Fruit fly (Drosophila melanogaster): ENCODE measurements around the gene TSG101.

Gene TSG101

DNA sequence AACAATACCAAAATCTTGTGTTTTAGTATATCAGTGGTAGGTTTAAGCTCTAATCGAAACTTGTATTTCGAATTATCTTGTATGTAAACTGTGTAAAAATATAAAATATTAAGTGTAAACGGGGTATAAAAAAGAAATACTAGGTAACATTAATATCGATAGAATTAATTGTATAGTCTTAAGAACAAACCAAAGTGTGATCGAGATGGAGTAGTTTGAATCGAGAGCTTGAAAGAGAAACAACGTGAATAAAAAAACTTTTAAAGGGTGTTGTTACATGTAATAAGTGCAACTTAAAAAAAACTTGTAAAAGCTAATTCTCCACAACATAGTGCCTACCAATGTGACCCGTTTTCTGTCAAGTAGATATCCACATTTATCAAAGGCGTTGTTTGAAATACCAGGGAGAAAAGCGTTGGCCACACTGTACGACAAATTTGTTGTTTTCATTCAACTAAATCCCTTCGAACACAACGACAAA lies at the start of gene TSG101 (continued):
- TF ChIP-seq prd (optimal IDR thresholded peaks at IDR 0.05) (no peak), prd (GFP tag; IDR thresholded peaks at IDR 0.05) (no peak), gcm2 (GFP tag; optimal IDR thresholded peaks at IDR 0.05) (no peak), Bgb (GFP tag; IDR thresholded peaks at IDR 0.05; ENCODE audit: partially characterized antibody) (0 out of 2 replicates have a peak, but pooled peaks have one; percentile 26), CG14014 (GFP tag; IDR thresholded peaks at IDR 0.05) (no peak), Hand (GFP tag; optimal IDR thresholded peaks at IDR 0.05) (no peak), CG11695 (GFP tag; IDR thresholded peaks at IDR 0.05) (no peak), CG4360 (GFP tag; IDR thresholded peaks at IDR 0.05) (no peak; the same call in 1 of the 2 replicates), CG12236 (GFP tag; optimal IDR thresholded peaks at IDR 0.05) (no peak), CG11093 (GFP tag; IDR thresholded peaks at IDR 0.05) (no peak), Rx (GFP tag; IDR thresholded peaks at IDR 0.05) (no peak), CG8924 (tag; optimal IDR thresholded peaks at IDR 0.05) (peak; percentile 4), shn (GFP tag; optimal IDR thresholded peaks at IDR 0.05) (no peak), CG14860 (GFP tag; IDR thresholded peaks at IDR 0.05; ENCODE audit: partially characterized antibody) (0 out of 3 replicates have a peak, but pooled peaks have one; percentile 21), CG9817 (tag; optimal IDR thresholded peaks at IDR 0.05) (no peak), ara (GFP tag; IDR thresholded peaks at IDR 0.05) (no peak), onecut (GFP tag; IDR thresholded peaks at IDR 0.05) (no peak), unc-4 (GFP tag; IDR thresholded peaks at IDR 0.05; ENCODE audit: partially characterized antibody) (peak; percentile 61; the same call in 1 of the 2 replicates), pzg (GFP tag; optimal IDR thresholded peaks at IDR 0.05) (peak; percentile 76), usp (GFP tag; optimal IDR thresholded peaks at IDR 0.05) (no peak), CG18011 (GFP tag; optimal IDR thresholded peaks at IDR 0.05) (no peak), lbe (GFP tag; optimal IDR thresholded peaks at IDR 0.05) (no peak), CG13624 (GFP tag; optimal IDR thresholded peaks at IDR 0.05) (no peak), CG9215 (GFP tag; IDR thresholded peaks at IDR 0.05) (no peak), CG10654 (GFP tag; optimal IDR thresholded peaks at IDR 0.05) (no peak), Nf-YC (tag; optimal IDR thresholded peaks at IDR 0.05) (peak; percentile 16), amos (GFP tag; IDR thresholded peaks at IDR 0.05; ENCODE audit: partially characterized antibody) (0 out of 2 replicates have a peak, but pooled peaks have one; percentile 17), Max (GFP tag; optimal IDR thresholded peaks at IDR 0.05) (no peak), CG18764 (GFP tag; optimal IDR thresholded peaks at IDR 0.05) (no peak), Gug (GFP tag; IDR thresholded peaks at IDR 0.05) (no peak), yki (optimal IDR thresholded peaks at IDR 0.05) (no peak), bbx (GFP tag; IDR thresholded peaks at IDR 0.05; ENCODE audit: partially characterized antibody) (no peak), Atf3 (GFP tag; optimal IDR thresholded peaks at IDR 0.05) (no peak), CoRest (tag; optimal IDR thresholded peaks at IDR 0.05) (peak; percentile 66), kay (GFP tag; optimal IDR thresholded peaks at IDR 0.05) (peak; percentile 58), jing (GFP tag; optimal IDR thresholded peaks at IDR 0.05) (no peak), scrt (GFP tag; optimal IDR thresholded peaks at IDR 0.05) (no peak), CHES-1-like (GFP tag; optimal IDR thresholded peaks at IDR 0.05) (peak; percentile 8), CG12659 (GFP tag; optimal IDR thresholded peaks at IDR 0.05) (peak; percentile 63), CG3407 (GFP tag; optimal IDR thresholded peaks at IDR 0.05) (no peak), dimm (GFP tag; IDR thresholded peaks at IDR 0.05) (no peak), trem (tag; optimal IDR thresholded peaks at IDR 0.05) (peak; percentile 41), bab2 (GFP tag; optimal IDR thresholded peaks at IDR 0.05) (no peak), CG14710 (tag; optimal IDR thresholded peaks at IDR 0.05) (peak; percentile 60), ranshi (GFP tag; IDR thresholded peaks at IDR 0.05) (no peak), Spps (tag; optimal IDR thresholded peaks at IDR 0.05) (no peak), bcd (GFP tag; optimal IDR thresholded peaks at IDR 0.05) (no peak), CG11456 (GFP tag; IDR thresholded peaks at IDR 0.05) (no peak), Antp (GFP tag; optimal IDR thresholded peaks at IDR 0.05) (no peak), MBD-R2 (GFP tag; IDR thresholded peaks at IDR 0.05) (peak; percentile 58; the same call in 1 of the 2 replicates), Dp (GFP tag; optimal IDR thresholded peaks at IDR 0.05) (peak; percentile 50), gem (tag; optimal IDR thresholded peaks at IDR 0.05) (peak; percentile 29)
